Worm (Caenorhabditis elegans) whole organism, young adult: ENCODE data around the gene Y51H4A.23.

Source experiments
- B0035.1 ChIP-seq: sonication (generic microtip); optimal IDR thresholded peaks from 2 replicates; lab custom pipeline; 2016; ENCODE audit warnings: missing genetic modification characterization, mild to moderate bottlenecking, missing compliant biosample characterization, missing genotype, missing genetic modification reagents
- C06A6.2 ChIP-seq: fragments of 200-800 bp; sonication (Bioruptor generic); conservative IDR thresholded peaks from 2 replicates; pipeline ENCODE4 v1.3.6; 2022; ENCODE audit warnings: missing genetic modification characterization, missing compliant biosample characterization
- F39B2.1 ChIP-seq: fragments of 200-800 bp; sonication (Bioruptor generic); IDR thresholded peaks from 2 replicates; pipeline ENCODE4 v1.3.6; 2022; ENCODE audit warnings: missing genetic modification reagents, missing genetic modification characterization, missing compliant biosample characterization
- T26A5.8 ChIP-seq: sonication (generic microtip); optimal IDR thresholded peaks from 2 replicates; lab custom pipeline; 2016; ENCODE audit warnings: missing genetic modification characterization, missing compliant biosample characterization
- Y79H2A.3 ChIP-seq: fragments of 200-800 bp; sonication (Bioruptor generic); conservative IDR thresholded peaks from 2 replicates; pipeline ENCODE4 v1.3.6; 2022; ENCODE audit warnings: missing genetic modification reagents, missing genetic modification characterization, missing compliant biosample characterization
- ZK185.1 ChIP-seq: sonication (generic microtip); optimal IDR thresholded peaks from 2 replicates; lab custom pipeline; 2016; ENCODE audit warnings: mild to moderate bottlenecking, missing genetic modification characterization, missing compliant biosample characterization; ENCODE audit not compliant: poor library complexity, severe bottlenecking
- athp-1 ChIP-seq: sonication (generic microtip); optimal IDR thresholded peaks from 2 replicates; lab custom pipeline; 2017; ENCODE audit warnings: mild to moderate bottlenecking, missing genetic modification characterization, missing compliant biosample characterization
- attf-6 ChIP-seq: fragments of 200-800 bp; sonication (Bioruptor generic); IDR thresholded peaks from 2 replicates; pipeline ENCODE4 v1.3.6; 2022; ENCODE audit warnings: missing genetic modification reagents, missing genetic modification characterization, missing compliant biosample characterization
- bed-2 ChIP-seq: fragments of 200-800 bp; sonication (Bioruptor generic); IDR thresholded peaks from 2 replicates; pipeline ENCODE4 v1.3.6; 2022; ENCODE audit warnings: missing genetic modification reagents, missing genetic modification characterization, missing compliant biosample characterization
- dpff-1 ChIP-seq: sonication (generic microtip); optimal IDR thresholded peaks from 2 replicates; lab custom pipeline; 2017; ENCODE audit warnings: mild to moderate bottlenecking, missing genetic modification characterization, missing compliant biosample characterization
- efl-1 ChIP-seq: fragments of 150-350 bp; optimal IDR thresholded peaks from 2 replicates; lab custom pipeline; 2014; ENCODE audit warnings: missing biosample characterization, missing genetic modification reagents, missing genetic modification characterization
- egl-18 ChIP-seq: fragments of 200-800 bp; sonication (Bioruptor generic); IDR thresholded peaks from 2 replicates; pipeline ENCODE4 v1.3.6; 2022; ENCODE audit warnings: missing genetic modification reagents, missing genetic modification characterization, missing compliant biosample characterization
- egl-44 ChIP-seq: fragments of 200-800 bp; sonication (Bioruptor generic); IDR thresholded peaks from 2 replicates; pipeline ENCODE4 v1.3.6; 2022; ENCODE audit warnings: missing genetic modification reagents, missing genetic modification characterization, missing compliant biosample characterization
- ekl-4 ChIP-seq: fragments of 200-800 bp; sonication (Bioruptor generic); IDR thresholded peaks from 2 replicates; pipeline ENCODE4 v1.3.6; 2022; ENCODE audit warnings: missing genetic modification reagents, missing genetic modification characterization, missing compliant biosample characterization
- fkh-3 ChIP-seq: sonication (generic microtip); optimal IDR thresholded peaks from 2 replicates; lab custom pipeline; 2016; ENCODE audit warnings: mild to moderate bottlenecking, missing genetic modification characterization, missing compliant biosample characterization
- gei-17 ChIP-seq: fragments of 200-800 bp; sonication (Bioruptor generic); optimal IDR thresholded peaks from 2 replicates; lab custom pipeline; 2018; ENCODE audit warnings: mild to moderate bottlenecking, missing genetic modification characterization, missing compliant biosample characterization
- him-1 ChIP-seq: sonication (generic microtip); optimal IDR thresholded peaks from 2 replicates; lab custom pipeline; 2016; ENCODE audit warnings: missing genotype, missing genetic modification reagents, missing genetic modification characterization, missing compliant biosample characterization
- hmg-20 ChIP-seq: fragments of 200-800 bp; sonication (Bioruptor generic); IDR thresholded peaks from 2 replicates; pipeline ENCODE4 v1.3.6; 2022; ENCODE audit warnings: missing genetic modification reagents, missing genetic modification characterization, missing compliant biosample characterization
- hsf-1 ChIP-seq: fragments of 200-800 bp; sonication (Bioruptor generic); IDR thresholded peaks from 2 replicates; pipeline ENCODE4 v1.3.6; 2022; ENCODE audit warnings: missing genetic modification reagents, missing genetic modification characterization, missing compliant biosample characterization
- lin-35 ChIP-seq, 3 experiments: fragments of 150-350 bp in 2 of 3; sonication (generic microtip) in 1 of 3; optimal IDR thresholded peaks; 2 replicates each; lab custom pipeline; 2014 to 2018; ENCODE audit warnings: missing biosample characterization in 3 of 3, missing genetic modification characterization in 3 of 3, missing genetic modification reagents in 3 of 3
- mcd-1 ChIP-seq: fragments of 200-800 bp; sonication (Bioruptor generic); IDR thresholded peaks from 2 replicates; pipeline ENCODE4 v1.3.6; 2022; ENCODE audit warnings: missing genetic modification reagents, missing genetic modification characterization, missing compliant biosample characterization
- mes-4 ChIP-seq: sonication (generic microtip); optimal IDR thresholded peaks from 2 replicates; lab custom pipeline; 2016; ENCODE audit warnings: missing genotype, missing genetic modification characterization, missing compliant biosample characterization
- nhr-179 ChIP-seq: sonication (generic microtip); optimal IDR thresholded peaks from 2 replicates; lab custom pipeline; 2016; ENCODE audit warnings: mild to moderate bottlenecking, missing genetic modification characterization, missing compliant biosample characterization
- repo-1 ChIP-seq: sonication (generic microtip); optimal IDR thresholded peaks from 2 replicates; lab custom pipeline; 2017; ENCODE audit warnings: mild to moderate bottlenecking, missing genetic modification characterization, missing compliant biosample characterization
- snpc-4 ChIP-seq, 5 experiments: fragments of 150-350 bp in 1 of 5; sonication (generic microtip) in 4 of 5; optimal IDR thresholded peaks; 2 replicates each; lab custom pipeline; 2014 to 2018; ENCODE audit warnings: missing genetic modification characterization in 5 of 5, missing biosample characterization in 3 of 5, antibody characterized with exemption in 2 of 5, mild to moderate bottlenecking in 2 of 5, missing compliant biosample characterization in 2 of 5, missing genotype in 2 of 5, moderate library complexity in 2 of 5, missing genetic modification reagents in 1 of 5
- tbx-9 ChIP-seq: sonication (generic microtip); optimal IDR thresholded peaks from 2 replicates; lab custom pipeline; 2016; ENCODE audit warnings: borderline replicate concordance, missing genetic modification characterization, inconsistent platforms, missing compliant biosample characterization
- unc-130 ChIP-seq: sonication (generic microtip); optimal IDR thresholded peaks from 2 replicates; lab custom pipeline; 2016; ENCODE audit warnings: missing genetic modification reagents, missing genetic modification characterization, missing compliant biosample characterization
- unc-62 ChIP-seq: fragments of 150-350 bp; optimal IDR thresholded peaks from 2 replicates; lab custom pipeline; 2014; ENCODE audit warnings: missing biosample characterization, missing genetic modification reagents, missing genetic modification characterization
- ztf-28 ChIP-seq: fragments of 200-800 bp; sonication (Bioruptor generic); IDR thresholded peaks from 2 replicates; pipeline ENCODE4 v1.3.6; 2022; ENCODE audit warnings: missing genetic modification reagents, missing genetic modification characterization, missing compliant biosample characterization
- ztf-6 ChIP-seq: fragments of 200-800 bp; sonication (Bioruptor generic); IDR thresholded peaks from 2 replicates; pipeline ENCODE4 v1.3.6; 2022; ENCODE audit warnings: missing genetic modification reagents, missing genetic modification characterization, missing compliant biosample characterization

The Y51H4A.23 gene

DNA sequence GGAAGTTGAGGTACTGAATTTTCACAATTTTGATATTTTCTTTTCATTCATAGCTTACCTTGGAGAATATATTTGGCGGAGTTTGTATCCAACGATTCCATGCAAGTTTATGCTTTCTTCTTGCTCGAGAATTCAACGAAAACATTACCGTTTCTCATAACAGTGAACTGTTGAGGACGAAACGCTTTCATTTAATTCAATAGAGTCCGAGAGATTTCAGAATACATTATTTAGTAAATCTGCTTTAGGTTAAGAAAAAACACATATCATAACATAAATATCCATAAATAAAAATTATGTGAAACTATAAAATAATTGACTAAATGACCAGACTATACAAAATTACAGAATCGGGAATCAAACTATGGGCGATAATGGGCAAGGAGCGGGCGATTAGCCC, 28.1 kb upstream of the Y51H4A.23 start, which contains the start of gene Y51H4A.941:
Y51H4A.941 (minus strand) TSS at position 101 of the 400 bp plus-strand sequence.
- TF ChIP-seq B0035.1 (tag; lab: Kevin White, UChicago) = no peak
- no peak for TF ChIP-seq hmg-20 (GFP tag; lab: Robert Waterston, UW)
- TF ChIP-seq ztf-28 (GFP tag; lab: Robert Waterston, UW) = no peak

DNA sequence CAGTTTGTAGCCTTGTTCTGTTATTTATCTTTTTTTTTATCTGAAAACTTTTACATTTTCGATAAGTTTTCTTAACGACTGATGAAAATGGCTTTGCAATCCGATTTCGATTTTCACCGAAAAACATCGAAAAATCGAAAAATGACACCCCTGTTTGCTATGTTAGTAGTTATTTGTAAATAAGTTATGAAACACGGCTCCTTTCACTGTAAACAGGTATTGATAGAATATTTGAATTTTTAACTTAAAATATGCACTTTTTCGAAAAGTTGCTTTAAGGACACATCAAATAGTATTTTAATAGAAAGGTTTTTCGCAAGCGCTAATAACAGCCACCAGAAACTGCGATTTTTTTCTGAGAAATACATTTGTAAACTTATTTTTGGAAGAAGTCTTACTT, 26.3 kb upstream of the Y51H4A.23 start:
- TF ChIP-seq hsf-1 (GFP tag; lab: Robert Waterston, UW) (no peak), tbx-9 (tag; lab: Kevin White, UChicago) (no peak), attf-6 (GFP tag; lab: Robert Waterston, UW) (peak; percentile 66), repo-1 (no peak), T26A5.8 (tag; lab: Kevin White, UChicago) (no peak), fkh-3 (no peak), snpc-4 (GFP tag; optimal IDR thresholded peaks at IDR 0.05; lab: Kevin White, UChicago) (no peak), snpc-4 (tag; optimal IDR thresholded peaks at IDR 0.05; lab: Kevin White, UChicago) (peak in 2 of 4 experiments; percentile 49 to 58), mcd-1 (no peak)

DNA sequence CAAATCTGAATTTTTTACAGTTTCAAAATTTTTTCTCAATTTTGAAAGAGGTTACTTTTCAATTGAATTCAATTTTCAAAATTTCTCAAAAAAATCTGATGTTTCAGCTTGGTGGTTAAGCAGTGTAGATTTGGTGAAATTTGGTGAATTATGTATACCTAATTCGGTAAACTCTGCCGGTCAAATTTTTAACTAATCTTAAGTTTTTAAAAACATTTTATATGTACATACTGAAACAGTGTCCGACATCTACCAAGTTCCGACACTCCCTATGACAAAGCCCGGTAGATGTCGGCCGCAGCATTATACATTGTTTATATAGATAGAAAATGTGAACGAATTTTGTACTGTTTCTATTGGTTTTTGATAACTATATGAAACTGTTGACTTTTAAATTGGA, 15.8 kb upstream of the Y51H4A.23 start:
- TF ChIP-seq efl-1 (GFP tag; lab: Kevin White, UChicago) (no peak), mes-4 (tag; lab: Kevin White, UChicago) (no peak), bed-2 (GFP tag; lab: Robert Waterston, UW) (no peak), C06A6.2 (GFP tag; lab: Robert Waterston, UW) (no peak), snpc-4 (GFP tag; optimal IDR thresholded peaks at IDR 0.05; lab: Kevin White, UChicago) (no peak), snpc-4 (tag; optimal IDR thresholded peaks at IDR 0.05; lab: Kevin White, UChicago) (peak in 3 of 4 experiments; percentile 26 to 58 (median 33)), attf-6 (GFP tag; lab: Robert Waterston, UW) (peak; percentile 54; the same call in 1 of the 2 replicates), athp-1 (tag; lab: Kevin White, UChicago) (no peak)

DNA sequence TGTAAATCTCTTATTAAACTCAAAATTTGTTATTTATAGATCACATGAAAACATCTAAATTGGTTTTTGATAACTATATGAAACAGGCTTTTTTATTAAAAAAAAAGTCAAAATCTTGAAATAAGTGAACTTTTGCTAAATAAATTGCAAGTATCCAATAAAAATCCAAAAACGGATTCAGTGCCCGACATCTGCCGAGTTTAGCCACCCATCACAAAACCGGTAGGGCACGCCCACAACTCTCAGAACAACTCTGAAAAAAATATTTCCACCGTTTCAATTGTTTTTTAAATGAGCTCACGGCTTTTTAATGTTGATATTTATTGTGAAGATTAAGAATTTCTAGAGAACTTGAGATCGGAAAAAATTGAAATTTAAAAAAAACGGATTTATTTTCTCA, 13.0 kb upstream of the Y51H4A.23 start:
- no peak for TF ChIP-seq ztf-6
- no peak for TF ChIP-seq egl-18 (GFP tag; lab: Robert Waterston, UW)
- no peak for TF ChIP-seq Y79H2A.3 (GFP tag; lab: Robert Waterston, UW)
- TF ChIP-seq ekl-4 (GFP tag; lab: Robert Waterston, UW) = no peak
- TF ChIP-seq dpff-1 = no peak
- TF ChIP-seq gei-17 (GFP tag; lab: Kevin White, UChicago) = no peak
- no peak for TF ChIP-seq unc-62 (GFP tag; lab: Kevin White, UChicago)
- TF ChIP-seq F39B2.1 (GFP tag; lab: Robert Waterston, UW) = no peak
- 0 out of 2 replicates have a peak, but pooled peaks have one; percentile 20 for TF ChIP-seq attf-6 (GFP tag; lab: Robert Waterston, UW)
- no peak for TF ChIP-seq C06A6.2 (GFP tag; lab: Robert Waterston, UW)
- no peak for TF ChIP-seq egl-44 (GFP tag; lab: Robert Waterston, UW)
- TF ChIP-seq him-1 (tag; lab: Kevin White, UChicago) = no peak
- no peak for TF ChIP-seq ZK185.1
- no peak for TF ChIP-seq snpc-4 (GFP tag; optimal IDR thresholded peaks at IDR 0.05; lab: Kevin White, UChicago)
- peak in 3 of 4 experiments; percentile 58 to 77 (median 60) for TF ChIP-seq snpc-4 (tag; optimal IDR thresholded peaks at IDR 0.05; lab: Kevin White, UChicago)
- TF ChIP-seq nhr-179 (tag; lab: Kevin White, UChicago) = no peak
- no peak for TF ChIP-seq lin-35 (GFP tag; optimal IDR thresholded peaks at IDR 0.05; lab: Kevin White, UChicago)

DNA sequence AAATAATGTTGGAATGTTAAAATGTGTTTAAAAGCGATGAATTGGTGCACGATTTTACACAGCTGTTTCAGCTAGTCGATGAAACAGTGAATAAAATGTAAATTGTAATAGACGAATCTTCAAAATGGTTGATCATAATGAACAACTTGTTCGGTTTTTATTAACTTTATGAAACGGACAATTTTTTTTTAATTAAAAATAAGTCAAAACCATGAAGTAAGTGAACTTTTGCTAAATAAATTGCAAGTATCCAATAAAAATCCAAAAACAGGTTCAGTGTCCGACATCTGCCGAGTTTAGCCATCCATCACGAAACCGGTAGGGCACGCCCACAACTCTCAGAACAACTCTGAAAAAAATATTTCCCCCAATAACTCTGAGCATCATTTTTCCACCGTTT, 12.4 kb upstream of the Y51H4A.23 start:
- TF ChIP-seq unc-130 = no peak
- TF ChIP-seq attf-6 (GFP tag; lab: Robert Waterston, UW) = peak; percentile 80; the same call in 1 of the 2 replicates
- no peak for TF ChIP-seq snpc-4 (GFP tag; optimal IDR thresholded peaks at IDR 0.05; lab: Kevin White, UChicago)
- peak in 2 of 4 experiments; percentile 71 to 77 for TF ChIP-seq snpc-4 (tag; optimal IDR thresholded peaks at IDR 0.05; lab: Kevin White, UChicago)
